Fruit fly (Drosophila melanogaster) whole organism, embryonic: Measurements from ENCODE around the gene obst-B.

ENCODE experiments used
- Atf-2 ChIP-seq: fragments of 200-800 bp; sonication (Bioruptor generic); optimal IDR thresholded peaks from 2 replicates; lab custom pipeline; 2016; ENCODE audit warnings: missing biosample characterization, missing genetic modification characterization
- CG10147 ChIP-seq: fragments of 200-800 bp; sonication (Bioruptor generic); optimal IDR thresholded peaks from 2 replicates; lab custom pipeline; 2019; ENCODE audit warnings: missing biosample characterization, mild to moderate bottlenecking, missing genetic modification characterization, moderate library complexity
- CG10979 ChIP-seq: fragments of 200-800 bp; sonication (Bioruptor generic); optimal IDR thresholded peaks from 2 replicates; lab custom pipeline; 2018; ENCODE audit warnings: missing biosample characterization, mild to moderate bottlenecking, missing genetic modification characterization, moderate library complexity
- CG11085 ChIP-seq: fragments of 200-800 bp; sonication (Bioruptor generic); IDR thresholded peaks from 2 replicates; pipeline ENCODE4 v1.3.6; 2022; ENCODE audit warnings: missing biosample characterization, missing genetic modification characterization
- CG13287 ChIP-seq: fragments of 200-800 bp; sonication (Bioruptor generic); IDR thresholded peaks from 2 replicates; pipeline ENCODE4 v1.3.6; 2022; ENCODE audit warnings: missing biosample characterization, missing genetic modification characterization; ENCODE audit not compliant: partially characterized antibody
- CG14441 ChIP-seq: fragments of 200-800 bp; sonication (Bioruptor generic); IDR thresholded peaks from 2 replicates; pipeline ENCODE4 v1.3.6; 2022; ENCODE audit warnings: missing biosample characterization, missing genetic modification characterization
- CG14667 ChIP-seq: fragments of 200-800 bp; sonication (Bioruptor generic); IDR thresholded peaks from 2 replicates; pipeline ENCODE4 v1.3.6; 2022; ENCODE audit warnings: missing biosample characterization, missing genetic modification characterization
- CG15269 ChIP-seq: fragments of 200-800 bp; sonication (Bioruptor generic); optimal IDR thresholded peaks from 2 replicates; lab custom pipeline; 2018; ENCODE audit warnings: missing biosample characterization, mild to moderate bottlenecking, missing genetic modification characterization, moderate library complexity
- CG16813 ChIP-seq: fragments of 200-800 bp; sonication (Bioruptor generic); IDR thresholded peaks from 3 replicates; pipeline ENCODE4 v1.3.6; 2022; ENCODE audit warnings: missing biosample characterization, missing genetic modification characterization; ENCODE audit not compliant: partially characterized antibody
- CG1792 ChIP-seq: fragments of 200-800 bp; sonication (Bioruptor generic); optimal IDR thresholded peaks from 2 replicates; lab custom pipeline; 2016; ENCODE audit warnings: missing biosample characterization, missing genetic modification characterization
- CG18599 ChIP-seq: fragments of 200-800 bp; sonication (Bioruptor generic); optimal IDR thresholded peaks from 3 replicates; lab custom pipeline; 2017; ENCODE audit warnings: missing biosample characterization, missing genetic modification characterization, mild to moderate bottlenecking, moderate library complexity, missing genetic modification reagents
- CG4707 ChIP-seq: fragments of 200-800 bp; sonication (Bioruptor generic); optimal IDR thresholded peaks from 2 replicates; lab custom pipeline; 2018; ENCODE audit warnings: missing biosample characterization, mild to moderate bottlenecking, missing genetic modification characterization, moderate library complexity
- CG6683 ChIP-seq: fragments of 200-800 bp; sonication (Bioruptor generic); optimal IDR thresholded peaks from 2 replicates; lab custom pipeline; 2017; ENCODE audit warnings: missing biosample characterization, mild to moderate bottlenecking, missing genetic modification characterization, missing genetic modification reagents
- CG6689 ChIP-seq: fragments of 200-800 bp; sonication (Bioruptor generic); IDR thresholded peaks from 2 replicates; pipeline ENCODE4 v1.3.6; 2022; ENCODE audit warnings: missing biosample characterization, missing genetic modification characterization
- CG7745 ChIP-seq: fragments of 200-800 bp; sonication (Bioruptor generic); optimal IDR thresholded peaks from 2 replicates; lab custom pipeline; 2018; ENCODE audit warnings: missing biosample characterization, mild to moderate bottlenecking, missing genetic modification characterization, moderate library complexity
- CG7786 ChIP-seq: fragments of 200-800 bp; sonication (Bioruptor generic); optimal IDR thresholded peaks from 2 replicates; lab custom pipeline; 2016; ENCODE audit warnings: missing biosample characterization, missing genetic modification characterization
- CG8924 ChIP-seq: fragments of 200-800 bp; optimal IDR thresholded peaks from 3 replicates; lab custom pipeline; 2019; ENCODE audit warnings: missing biosample characterization, mild to moderate bottlenecking, missing genetic modification characterization, moderate library complexity
- CG9437 ChIP-seq: fragments of 200-800 bp; sonication (Bioruptor generic); optimal IDR thresholded peaks from 2 replicates; lab custom pipeline; 2018; ENCODE audit warnings: missing biosample characterization, mild to moderate bottlenecking, missing genetic modification characterization
- D ChIP-seq, 2 experiments: fragments of 200-800 bp in 1 of 2; fragments of >200 bp in 1 of 2; sonication (Bioruptor generic) in 1 of 2; optimal IDR thresholded peaks; 2 replicates in 1 of 2; 3 replicates in 1 of 2; lab custom pipeline; 2017; ENCODE audit warnings: mild to moderate bottlenecking in 1 of 2, missing biosample characterization in 1 of 2, missing genetic modification characterization in 1 of 2, missing genetic modification reagents in 1 of 2
- Hr39 ChIP-seq: fragments of >200 bp; optimal IDR thresholded peaks from 2 replicates; lab custom pipeline; 2017
- Mad ChIP-seq: fragments of 200-800 bp; sonication (Bioruptor generic); optimal IDR thresholded peaks from 2 replicates; lab custom pipeline; 2016; ENCODE audit warnings: missing biosample characterization, missing genetic modification characterization
- Sry-δ ChIP-seq: fragments of 200-800 bp; sonication (Bioruptor generic); optimal IDR thresholded peaks from 2 replicates; lab custom pipeline; 2016; ENCODE audit warnings: missing biosample characterization, missing genetic modification characterization
- Usf ChIP-seq: fragments of 200-800 bp; sonication (Bioruptor generic); optimal IDR thresholded peaks from 2 replicates; lab custom pipeline; 2017; ENCODE audit warnings: missing genotype, missing biosample characterization, missing genetic modification characterization
- Xbp1 ChIP-seq: fragments of 200-800 bp; sonication (Bioruptor generic); optimal IDR thresholded peaks from 3 replicates; lab custom pipeline; 2016; ENCODE audit warnings: missing biosample characterization, mild to moderate bottlenecking, missing genetic modification characterization
- caup ChIP-seq: fragments of 200-800 bp; sonication (Bioruptor generic); optimal IDR thresholded peaks from 3 replicates; lab custom pipeline; 2017; ENCODE audit warnings: missing biosample characterization, mild to moderate bottlenecking, missing genetic modification characterization, moderate library complexity; ENCODE audit not compliant: severe bottlenecking
- cg ChIP-seq: fragments of 200-800 bp; sonication (Bioruptor generic); optimal IDR thresholded peaks from 3 replicates; lab custom pipeline; 2019; ENCODE audit warnings: missing biosample characterization, mild to moderate bottlenecking, missing genetic modification characterization, moderate library complexity
- crp ChIP-seq, 2 experiments: fragments of 200-800 bp; sonication (Bioruptor generic); optimal IDR thresholded peaks; 2 replicates in 1 of 2; 3 replicates in 1 of 2; lab custom pipeline; 2017; ENCODE audit warnings: missing biosample characterization in 2 of 2, missing genetic modification characterization in 2 of 2, mild to moderate bottlenecking in 1 of 2, moderate library complexity in 1 of 2
- dmrt11E ChIP-seq: fragments of 200-800 bp; sonication (Bioruptor generic); optimal IDR thresholded peaks from 3 replicates; lab custom pipeline; 2018; ENCODE audit warnings: missing biosample characterization, mild to moderate bottlenecking, missing genetic modification characterization, moderate library complexity
- dpn ChIP-seq, 2 experiments: fragments of 200-800 bp; sonication (Bioruptor generic); optimal IDR thresholded peaks; 3 replicates each; lab custom pipeline; 2016; ENCODE audit warnings: missing biosample characterization in 2 of 2, missing genetic modification characterization in 2 of 2
- dysf ChIP-seq: fragments of 200-800 bp; sonication (Bioruptor generic); IDR thresholded peaks from 3 replicates; pipeline ENCODE4 v1.3.6; 2022; ENCODE audit warnings: missing biosample characterization, missing genetic modification characterization
- gcm2 ChIP-seq: fragments of 200-800 bp; sonication (Bioruptor generic); optimal IDR thresholded peaks from 2 replicates; lab custom pipeline; 2016; ENCODE audit warnings: missing biosample characterization, missing genetic modification characterization
- inv ChIP-seq: fragments of 200-800 bp; sonication (Bioruptor generic); IDR thresholded peaks from 2 replicates; pipeline ENCODE4 v1.3.6; 2022; ENCODE audit warnings: missing biosample characterization, missing genetic modification characterization; ENCODE audit not compliant: partially characterized antibody
- jigr1 ChIP-seq: fragments of 200-800 bp; sonication (Bioruptor generic); IDR thresholded peaks from 3 replicates; pipeline ENCODE4 v1.3.6; 2022; ENCODE audit warnings: missing biosample characterization, missing genetic modification characterization
- ken ChIP-seq: fragments of 200-800 bp; sonication (Bioruptor generic); IDR thresholded peaks from 3 replicates; pipeline ENCODE4 v1.3.6; 2022; ENCODE audit warnings: missing biosample characterization, missing genetic modification characterization
- lbe ChIP-seq: fragments of 200-800 bp; sonication (Bioruptor generic); optimal IDR thresholded peaks from 2 replicates; lab custom pipeline; 2016; ENCODE audit warnings: missing biosample characterization, mild to moderate bottlenecking, missing genetic modification characterization
- lmd ChIP-seq: fragments of 200-800 bp; sonication (Bioruptor generic); IDR thresholded peaks from 2 replicates; pipeline ENCODE4 v1.3.6; 2022; ENCODE audit warnings: missing biosample characterization, missing genetic modification characterization
- luna ChIP-seq: fragments of 200-800 bp; sonication (Bioruptor generic); optimal IDR thresholded peaks from 2 replicates; lab custom pipeline; 2016; ENCODE audit warnings: missing biosample characterization, missing genetic modification characterization
- nerfin-1 ChIP-seq: fragments of 200-800 bp; sonication (Bioruptor generic); optimal IDR thresholded peaks from 3 replicates; lab custom pipeline; 2019; ENCODE audit warnings: missing biosample characterization, mild to moderate bottlenecking, missing genetic modification characterization, moderate library complexity
- org-1 ChIP-seq: fragments of 200-800 bp; sonication (Bioruptor generic); optimal IDR thresholded peaks from 2 replicates; lab custom pipeline; 2017; ENCODE audit warnings: missing biosample characterization, missing genetic modification characterization
- pb ChIP-seq: fragments of 200-800 bp; sonication (Bioruptor generic); optimal IDR thresholded peaks from 3 replicates; lab custom pipeline; 2016; ENCODE audit warnings: missing biosample characterization, missing genetic modification characterization
- pum ChIP-seq: fragments of 200-800 bp; sonication (Bioruptor generic); optimal IDR thresholded peaks from 2 replicates; lab custom pipeline; 2016; ENCODE audit warnings: missing biosample characterization, missing genetic modification characterization
- sqz ChIP-seq: fragments of 200-800 bp; sonication (Bioruptor generic); optimal IDR thresholded peaks from 3 replicates; lab custom pipeline; 2018; ENCODE audit warnings: missing biosample characterization, mild to moderate bottlenecking, missing genetic modification characterization
- ssp ChIP-seq: fragments of 200-800 bp; sonication (Bioruptor generic); IDR thresholded peaks from 2 replicates; pipeline ENCODE4 v1.3.6; 2022; ENCODE audit warnings: missing biosample characterization, missing genetic modification characterization
- tgo ChIP-seq: fragments of 200-800 bp; sonication (Bioruptor generic); IDR thresholded peaks from 3 replicates; pipeline ENCODE4 v1.3.6; 2022; ENCODE audit warnings: missing biosample characterization, missing genetic modification characterization
- trh ChIP-seq: fragments of 200-800 bp; sonication (Bioruptor generic); optimal IDR thresholded peaks from 2 replicates; lab custom pipeline; 2016; ENCODE audit warnings: missing biosample characterization, missing genetic modification characterization
- vnd ChIP-seq: fragments of 200-800 bp; sonication (Bioruptor generic); IDR thresholded peaks from 3 replicates; pipeline ENCODE4 v1.3.6; 2022; ENCODE audit warnings: missing biosample characterization, missing genetic modification characterization; ENCODE audit not compliant: partially characterized antibody
- vvl ChIP-seq: fragments of 200-800 bp; sonication (Bioruptor generic); IDR thresholded peaks from 2 replicates; pipeline ENCODE4 v1.3.6; 2022; ENCODE audit warnings: missing biosample characterization, missing genetic modification characterization
- wor ChIP-seq: fragments of 200-800 bp; sonication (Bioruptor generic); IDR thresholded peaks from 2 replicates; pipeline ENCODE4 v1.3.6; 2022; ENCODE audit warnings: missing biosample characterization, missing genetic modification characterization

The obst-B gene

dm6 chr2L:10009800-10010658 lies 22.5 kb upstream of the obst-B start (continued):
- TF ChIP-seq D (optimal IDR thresholded peaks at IDR 0.05; lab: Kevin White, UChicago) (no peak), D (GFP tag; optimal IDR thresholded peaks at IDR 0.05; lab: Kevin White, UChicago) (peak; percentile 92), CG1792 (GFP tag; lab: Kevin White, UChicago) (peak; percentile 97), org-1 (GFP tag; lab: Kevin White, UChicago) (peak; percentile 95), jigr1 (GFP tag; lab: Robert Waterston, UW) (peak; percentile 89), pb (GFP tag; lab: Kevin White, UChicago) (peak; percentile 97), gcm2 (GFP tag; lab: Kevin White, UChicago) (peak; percentile 92), vvl (GFP tag; lab: Robert Waterston, UW) (peak; percentile 99), CG16813 (GFP tag; lab: Robert Waterston, UW) (no peak), Atf-2 (peak; percentile 97), pum (GFP tag; lab: Kevin White, UChicago) (peak; percentile 97), CG10979 (peak; percentile 95), wor (peak; percentile 88), CG15269 (tag; lab: Kevin White, UChicago) (peak; percentile 97), CG14441 (GFP tag; lab: Robert Waterston, UW) (peak; percentile 98), CG7786 (peak; percentile 99), sqz (peak; percentile 88), CG9437 (peak; percentile 75), trh (peak; percentile 86), ken (GFP tag; lab: Robert Waterston, UW) (peak; percentile 98), vnd (GFP tag; lab: Robert Waterston, UW) (no peak), inv (GFP tag; lab: Robert Waterston, UW) (no peak; the same call in 1 of the 2 replicates), CG18599 (GFP tag; lab: Kevin White, UChicago) (peak; percentile 98), CG10147 (GFP tag; lab: Kevin White, UChicago) (peak; percentile 94), CG8924 (tag; lab: Kevin White, UChicago) (peak; percentile 96), dysf (GFP tag; lab: Robert Waterston, UW) (peak; percentile 98), Xbp1 (peak; percentile 98), dpn (GFP tag; optimal IDR thresholded peaks at IDR 0.05; lab: Kevin White, UChicago) (peak; percentile 98 to 99), Sry-δ (GFP tag; lab: Kevin White, UChicago) (peak; percentile 71), lmd (GFP tag; lab: Robert Waterston, UW) (peak; percentile 98), dmrt11E (tag; lab: Kevin White, UChicago) (peak; percentile 94), Mad (GFP tag; lab: Kevin White, UChicago) (peak; percentile 95), CG7745 (tag; lab: Kevin White, UChicago) (peak; percentile 64), tgo (GFP tag; lab: Robert Waterston, UW) (peak; percentile 97), luna (GFP tag; lab: Kevin White, UChicago) (peak; percentile 96), CG6689 (GFP tag; lab: Robert Waterston, UW) (peak; percentile 94), cg (GFP tag; lab: Kevin White, UChicago) (peak; percentile 86), nerfin-1 (tag; lab: Kevin White, UChicago) (peak; percentile 88), CG13287 (GFP tag; lab: Robert Waterston, UW) (peak; percentile 27; the same call in 1 of the 2 replicates), Hr39 (no peak), Usf (peak; percentile 95), caup (GFP tag; lab: Kevin White, UChicago) (peak; percentile 97), CG14667 (peak; percentile 95), CG4707 (GFP tag; lab: Kevin White, UChicago) (peak; percentile 88), crp (GFP tag; optimal IDR thresholded peaks at IDR 0.05; lab: Kevin White, UChicago) (peak; percentile 11 to 78), lbe (peak; percentile 98), CG11085 (GFP tag; lab: Robert Waterston, UW) (peak; percentile 95), CG6683 (GFP tag; lab: Kevin White, UChicago) (peak; percentile 90), ssp (GFP tag; lab: Robert Waterston, UW) (peak; percentile 90)
